Fruit fly (Drosophila melanogaster) whole organism, pupa: ENCODE measurements around the gene CG32320.
A peak's percentile ranks its signal among the peaks of the same experiment; 100 is the strongest.

Source experiments
- CG10348 ChIP-seq: fragments of 200-800 bp; sonication (Bioruptor generic); IDR thresholded peaks from 2 replicates; pipeline ENCODE4 v1.3.6; 2022; ENCODE audit warnings: missing biosample characterization, missing genetic modification characterization
- CG12605 ChIP-seq: fragments of 200-800 bp; sonication (Bioruptor generic); IDR thresholded peaks from 2 replicates; pipeline ENCODE4 v1.3.6; 2022; ENCODE audit warnings: missing biosample characterization, missing genetic modification characterization
- CG13204 ChIP-seq: fragments of 200-800 bp; sonication (Bioruptor generic); optimal IDR thresholded peaks from 2 replicates; lab custom pipeline; 2018; ENCODE audit warnings: missing biosample characterization, mild to moderate bottlenecking, missing genetic modification characterization, moderate library complexity
- CG14655 ChIP-seq: fragments of 200-800 bp; sonication (Bioruptor generic); optimal IDR thresholded peaks from 3 replicates; lab custom pipeline; 2017; ENCODE audit warnings: mild to moderate bottlenecking, missing biosample characterization, missing genetic modification reagents, missing genetic modification characterization
- CG15710 ChIP-seq: fragments of 200-800 bp; sonication (Bioruptor generic); optimal IDR thresholded peaks from 2 replicates; lab custom pipeline; 2018; ENCODE audit warnings: missing biosample characterization, mild to moderate bottlenecking, missing genetic modification characterization, moderate library complexity
- CG17806 ChIP-seq: fragments of 200-800 bp; sonication (Bioruptor generic); optimal IDR thresholded peaks from 2 replicates; lab custom pipeline; 2018; ENCODE audit warnings: missing biosample characterization, mild to moderate bottlenecking, missing genetic modification characterization, moderate library complexity
- CG32121 ChIP-seq: fragments of 200-800 bp; sonication (Bioruptor generic); IDR thresholded peaks from 2 replicates; pipeline ENCODE4 v1.3.6; 2022; ENCODE audit warnings: missing biosample characterization, missing genetic modification characterization
- CG34367 ChIP-seq: fragments of 200-800 bp; sonication (Bioruptor generic); optimal IDR thresholded peaks from 2 replicates; lab custom pipeline; 2018; ENCODE audit warnings: missing biosample characterization, mild to moderate bottlenecking, missing genetic modification characterization
- CG4496 ChIP-seq: fragments of 200-800 bp; sonication (Bioruptor generic); IDR thresholded peaks from 3 replicates; pipeline ENCODE4 v1.3.6; 2022; ENCODE audit warnings: missing biosample characterization, missing genetic modification characterization
- CG8159 ChIP-seq: fragments of 200-800 bp; sonication (Bioruptor generic); optimal IDR thresholded peaks from 3 replicates; lab custom pipeline; 2018; ENCODE audit warnings: missing biosample characterization, mild to moderate bottlenecking, missing genetic modification characterization, moderate library complexity
- CG8301 ChIP-seq: fragments of 200-800 bp; sonication (Bioruptor generic); optimal IDR thresholded peaks from 2 replicates; lab custom pipeline; 2018; ENCODE audit warnings: missing biosample characterization, mild to moderate bottlenecking, missing genetic modification characterization
- CG9948 ChIP-seq: fragments of 200-800 bp; sonication (Bioruptor generic); optimal IDR thresholded peaks from 2 replicates; lab custom pipeline; 2018; ENCODE audit warnings: missing biosample characterization, mild to moderate bottlenecking, missing genetic modification characterization, moderate library complexity
- D1 ChIP-seq: fragments of 200-800 bp; sonication (Bioruptor generic); optimal IDR thresholded peaks from 2 replicates; lab custom pipeline; 2018; ENCODE audit warnings: missing biosample characterization, mild to moderate bottlenecking, missing genetic modification characterization, moderate library complexity
- EcR ChIP-seq: fragments of 200-800 bp; sonication (Bioruptor generic); optimal IDR thresholded peaks from 3 replicates; lab custom pipeline; 2019; ENCODE audit warnings: missing biosample characterization, missing genetic modification characterization, mild to moderate bottlenecking, moderate library complexity, missing genetic modification reagents
- Ets98B ChIP-seq: fragments of 200-800 bp; sonication (Bioruptor generic); IDR thresholded peaks from 2 replicates; pipeline ENCODE4 v1.3.6; 2022; ENCODE audit warnings: missing biosample characterization, missing genetic modification characterization
- Pif1A ChIP-seq: fragments of 200-800 bp; sonication (Bioruptor generic); optimal IDR thresholded peaks from 3 replicates; lab custom pipeline; 2016; ENCODE audit warnings: missing biosample characterization, missing genetic modification characterization
- Pif1B ChIP-seq: fragments of 200-800 bp; sonication (Bioruptor generic); optimal IDR thresholded peaks from 3 replicates; lab custom pipeline; 2016; ENCODE audit warnings: missing biosample characterization, missing genetic modification characterization
- Snoo ChIP-seq: fragments of 200-800 bp; sonication (Bioruptor generic); optimal IDR thresholded peaks from 3 replicates; lab custom pipeline; 2017; ENCODE audit warnings: missing biosample characterization, mild to moderate bottlenecking, missing genetic modification characterization, inconsistent platforms
- fd96Ca ChIP-seq: fragments of 200-800 bp; sonication (Bioruptor generic); IDR thresholded peaks from 3 replicates; pipeline ENCODE4 v1.3.6; 2022; ENCODE audit warnings: missing biosample characterization, missing genetic modification characterization
- gl ChIP-seq: fragments of 200-800 bp; sonication (Bioruptor generic); optimal IDR thresholded peaks from 2 replicates; lab custom pipeline; 2018; ENCODE audit warnings: missing biosample characterization, mild to moderate bottlenecking, missing genetic modification characterization
- rn ChIP-seq: fragments of 200-800 bp; sonication (Bioruptor generic); IDR thresholded peaks from 2 replicates; pipeline ENCODE4 v1.3.6; 2022; ENCODE audit warnings: missing biosample characterization, missing genetic modification characterization

CG32320 gene

DNA sequence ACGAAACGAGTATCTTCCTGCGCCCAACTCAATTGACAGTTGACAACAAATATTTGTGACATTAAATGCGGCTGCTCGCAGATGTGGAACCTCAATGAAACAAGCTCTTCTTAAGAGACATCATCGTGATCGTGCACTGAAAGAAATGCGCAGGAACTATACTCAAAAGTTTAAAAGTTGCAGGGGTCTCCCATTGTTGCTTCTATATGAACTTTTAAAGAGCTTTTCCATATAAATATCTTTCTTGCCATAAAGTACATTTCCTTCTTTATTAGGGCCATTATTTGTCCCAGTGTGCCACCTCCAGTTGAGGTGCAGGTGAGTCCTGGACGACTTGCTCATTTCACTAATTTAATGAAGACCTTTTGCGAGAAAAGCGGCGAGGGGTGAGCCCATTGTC, 10.3 kb upstream of the CG32320 start:
- TF ChIP-seq CG9948 (tag; lab: Kevin White, UChicago) = peak; percentile 42
- TF ChIP-seq CG32121 (GFP tag; lab: Robert Waterston, UW) = no peak
- TF ChIP-seq Pif1A (GFP tag; lab: Kevin White, UChicago) = peak; percentile 22
- TF ChIP-seq CG13204 (GFP tag; lab: Kevin White, UChicago) = peak; percentile 17
- TF ChIP-seq Snoo (tag; lab: Kevin White, UChicago) = peak; percentile 73
- 0 out of 2 replicates have a peak, but pooled peaks have one; percentile 19 for TF ChIP-seq rn
- TF ChIP-seq CG17806 (tag; lab: Kevin White, UChicago) = peak; percentile 58
- TF ChIP-seq Ets98B (GFP tag; lab: Robert Waterston, UW) = no peak
- TF ChIP-seq gl (tag; lab: Kevin White, UChicago) = no peak
- no peak for TF ChIP-seq EcR (GFP tag; lab: Kevin White, UChicago)
- TF ChIP-seq CG8301 (tag; lab: Kevin White, UChicago) = no peak
- peak; percentile 65 for TF ChIP-seq CG8159 (tag; lab: Kevin White, UChicago)
- TF ChIP-seq fd96Ca (GFP tag; lab: Robert Waterston, UW) = no peak
- peak; percentile 76 for TF ChIP-seq CG15710
- peak; percentile 40 for TF ChIP-seq CG34367
- TF ChIP-seq CG14655 (GFP tag; lab: Kevin White, UChicago) = peak; percentile 20

DNA sequence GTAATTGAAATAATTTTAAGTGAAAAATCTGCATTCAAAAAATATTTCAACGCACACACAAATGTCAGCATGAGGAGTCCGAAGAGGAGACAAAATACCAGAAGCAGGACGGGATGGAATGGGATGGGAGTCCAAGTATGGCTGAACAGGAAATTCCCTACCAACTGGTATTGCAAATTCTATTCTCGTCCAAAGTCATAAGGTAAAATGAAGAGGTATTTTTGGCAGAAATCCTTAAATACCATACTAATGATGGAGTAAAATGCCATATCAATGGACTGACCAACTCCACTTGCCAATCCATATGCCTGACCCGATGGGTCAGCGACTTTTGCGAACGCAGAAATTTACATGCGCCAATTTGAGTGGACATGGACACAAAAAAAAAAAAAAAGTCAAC, 9.5 kb upstream of the CG32320 start:
- TF ChIP-seq gl (tag; lab: Kevin White, UChicago) = no peak
- TF ChIP-seq Snoo (tag; lab: Kevin White, UChicago) = peak; percentile 47
- TF ChIP-seq CG10348 (GFP tag; lab: Robert Waterston, UW) = no peak

DNA sequence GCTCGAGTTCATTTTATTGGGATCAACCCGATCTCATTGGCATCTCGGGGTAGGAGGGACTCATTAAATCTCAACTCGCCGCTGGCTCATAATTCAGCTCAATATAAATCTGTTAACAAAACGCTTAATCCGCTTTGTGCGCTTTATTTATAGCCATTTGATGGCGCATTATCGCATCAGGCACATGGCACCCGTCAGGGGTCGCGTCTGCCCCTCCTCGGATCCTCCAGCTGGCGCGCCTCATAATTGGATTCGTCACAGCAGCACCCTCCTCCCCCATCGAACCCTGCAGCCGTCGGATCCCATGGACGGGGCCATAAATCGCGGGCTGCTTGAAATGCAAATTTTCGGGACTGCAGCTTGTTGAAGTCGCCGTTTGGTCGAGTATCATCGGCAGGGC, 8.0 kb upstream of the CG32320 start:
- TF ChIP-seq D1 (tag; lab: Kevin White, UChicago) (no peak), CG12605 (GFP tag; lab: Robert Waterston, UW) (no peak), fd96Ca (GFP tag; lab: Robert Waterston, UW) (no peak), Ets98B (GFP tag; lab: Robert Waterston, UW) (no peak), EcR (GFP tag; lab: Kevin White, UChicago) (no peak)

DNA sequence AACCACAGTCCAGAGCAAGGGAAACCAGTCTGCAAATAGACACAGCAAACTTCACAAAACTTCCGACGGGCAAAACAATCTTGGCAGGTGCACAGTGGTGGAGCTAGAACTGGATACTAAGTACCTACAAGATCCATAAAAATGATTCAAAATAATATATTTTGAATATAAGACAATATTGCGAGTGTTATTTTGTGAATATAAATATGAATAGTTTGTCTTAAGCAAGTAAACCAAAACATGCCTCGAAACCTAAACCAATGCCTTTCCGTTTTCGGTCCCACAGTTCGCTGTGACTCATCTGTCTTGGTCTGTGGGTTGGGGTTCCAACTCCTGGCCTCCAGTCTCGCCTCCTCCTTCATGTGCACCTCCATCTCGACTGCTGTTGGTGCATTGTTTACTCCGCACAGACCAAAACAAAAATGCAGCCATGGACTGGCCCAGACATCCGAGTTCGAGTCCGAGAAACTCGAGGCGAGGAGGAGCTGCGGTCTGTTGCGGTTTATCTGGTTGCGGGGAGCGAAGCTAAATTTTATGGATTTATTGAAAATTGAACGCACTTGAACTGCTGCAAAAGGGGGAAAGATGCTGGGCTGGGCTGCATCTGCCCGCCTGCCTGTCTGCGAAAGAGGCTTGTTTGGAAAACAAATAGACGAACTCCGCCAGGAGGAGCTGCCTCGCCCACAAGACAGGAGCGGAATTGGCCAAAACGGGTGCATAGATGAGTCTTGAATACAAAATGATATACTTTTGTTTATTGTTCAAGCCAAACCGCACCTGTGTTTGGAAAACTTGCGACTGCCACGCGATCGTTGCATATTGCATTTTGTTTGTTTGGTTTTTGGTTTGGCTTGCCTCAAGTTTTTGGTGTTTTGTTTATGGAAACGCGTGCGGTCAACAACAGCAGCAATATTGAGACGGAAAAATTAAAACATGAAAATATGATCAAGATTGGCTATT, 6.1 kb upstream of the CG32320 start:
- TF ChIP-seq CG14655 (GFP tag; lab: Kevin White, UChicago) (peak; percentile 93), Snoo (tag; lab: Kevin White, UChicago) (peak; percentile 20), rn (0 out of 2 replicates have a peak, but pooled peaks have one; percentile 23), CG9948 (tag; lab: Kevin White, UChicago) (peak; percentile 89), gl (tag; lab: Kevin White, UChicago) (peak; percentile 76), CG13204 (GFP tag; lab: Kevin White, UChicago) (peak; percentile 66), CG10348 (GFP tag; lab: Robert Waterston, UW) (no peak), EcR (GFP tag; lab: Kevin White, UChicago) (peak; percentile 74), D1 (tag; lab: Kevin White, UChicago) (peak; percentile 85), CG34367 (peak; percentile 90), CG12605 (GFP tag; lab: Robert Waterston, UW) (peak; percentile 77), CG8301 (tag; lab: Kevin White, UChicago) (peak; percentile 88), Pif1B (GFP tag; lab: Kevin White, UChicago) (peak; percentile 85), CG8159 (tag; lab: Kevin White, UChicago) (peak; percentile 90), CG17806 (tag; lab: Kevin White, UChicago) (peak; percentile 90), CG4496 (GFP tag; lab: Robert Waterston, UW) (peak; percentile 86), CG15710 (peak; percentile 87), CG32121 (GFP tag; lab: Robert Waterston, UW) (peak; percentile 28; the same call in 1 of the 2 replicates), fd96Ca (GFP tag; lab: Robert Waterston, UW) (peak; percentile 76), Ets98B (GFP tag; lab: Robert Waterston, UW) (peak; percentile 75), Pif1A (GFP tag; lab: Kevin White, UChicago) (peak; percentile 88)
- TF ChIP-seq, all 21 proteins: peak for 20

DNA sequence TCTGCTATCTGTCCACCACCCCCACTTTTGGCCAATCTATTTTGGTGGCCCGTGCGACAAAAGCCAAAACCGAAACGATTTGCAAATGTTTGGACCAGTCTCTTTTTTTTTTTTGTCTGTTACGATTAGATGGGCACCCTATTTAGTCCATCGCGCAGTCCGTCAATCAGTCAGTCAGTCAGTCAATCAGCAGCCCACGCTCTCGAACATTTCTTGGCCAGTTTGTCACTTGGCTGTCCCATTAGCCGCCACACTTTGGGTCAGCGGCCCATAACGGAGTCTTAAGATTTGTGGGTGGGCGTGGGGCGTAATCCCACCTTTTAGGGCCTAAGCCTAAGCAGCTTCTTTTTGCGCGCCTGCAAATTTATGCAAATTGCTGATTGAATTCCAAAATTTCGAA, 3.9 kb upstream of the CG32320 start:
- TF ChIP-seq CG13204 (GFP tag; lab: Kevin White, UChicago) = no peak
- TF ChIP-seq D1 (tag; lab: Kevin White, UChicago) = no peak
- no peak for TF ChIP-seq CG9948 (tag; lab: Kevin White, UChicago)

DNA sequence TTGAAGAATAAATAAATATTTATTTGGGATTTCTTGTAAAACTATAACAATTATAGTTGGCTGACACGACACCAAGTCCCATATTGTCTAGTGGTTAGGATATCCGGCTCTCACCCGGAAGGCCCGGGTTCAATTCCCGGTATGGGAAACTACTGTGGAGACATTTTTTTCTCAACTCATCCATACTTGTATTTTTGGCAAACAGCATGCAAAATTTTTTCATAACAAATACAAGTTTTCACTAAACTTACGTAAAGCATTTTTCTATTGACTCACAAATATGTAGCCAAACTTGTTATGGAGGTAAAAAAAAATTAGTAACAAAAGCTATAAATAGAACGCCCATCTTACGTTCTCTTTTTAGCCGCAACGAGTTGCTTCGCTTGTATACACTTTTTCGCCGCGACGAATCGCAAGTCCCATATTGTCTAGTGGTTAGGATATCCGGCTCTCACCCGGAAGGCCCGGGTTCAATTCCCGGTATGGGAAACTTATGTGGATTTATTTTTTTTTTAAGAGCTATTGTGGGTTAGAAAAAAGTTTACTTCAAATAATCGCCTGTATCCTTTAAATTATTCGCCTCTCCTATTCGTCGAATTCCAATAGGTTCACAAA, 3.1 kb downstream of the CG32320 start:
- TF ChIP-seq CG8159 (tag; lab: Kevin White, UChicago) = no peak
- TF ChIP-seq CG15710 = no peak
- TF ChIP-seq gl (tag; lab: Kevin White, UChicago) = no peak
